Worm (Caenorhabditis elegans) whole organism, early embryonic: Measurements from ENCODE around the gene cwn-2.

Experiments used
- B0310.2 ChIP-seq: sonication (generic microtip); optimal IDR thresholded peaks from 2 replicates; lab custom pipeline; 2016; ENCODE audit warnings: mild to moderate bottlenecking, missing genetic modification characterization, missing compliant biosample characterization
- aly-1 ChIP-seq: sonication (generic microtip); optimal IDR thresholded peaks from 2 replicates; lab custom pipeline; 2016; ENCODE audit warnings: missing genetic modification characterization, missing compliant biosample characterization
- ama-1 ChIP-seq: fragments of 150-350 bp; optimal IDR thresholded peaks from 2 replicates; lab custom pipeline; 2014
- ceh-13 ChIP-seq: fragments of 200-800 bp; sonication (Bioruptor generic); optimal IDR thresholded peaks from 2 replicates; lab custom pipeline; 2018; ENCODE audit warnings: mild to moderate bottlenecking, missing genetic modification characterization, missing compliant biosample characterization
- ets-7 ChIP-seq: sonication (generic microtip); optimal IDR thresholded peaks from 2 replicates; lab custom pipeline; 2016; ENCODE audit warnings: missing genotype, missing genetic modification characterization, missing compliant biosample characterization
- flt-1 ChIP-seq: fragments of 200-800 bp; sonication (Bioruptor generic); IDR thresholded peaks from 2 replicates; pipeline ENCODE4 v1.3.6; 2022; ENCODE audit warnings: missing genetic modification characterization, missing compliant biosample characterization
- hmbx-1 ChIP-seq: sonication (generic microtip); optimal IDR thresholded peaks from 2 replicates; lab custom pipeline; 2016; ENCODE audit warnings: mild to moderate bottlenecking, missing genetic modification characterization, missing compliant biosample characterization
- hnd-1 ChIP-seq: sonication (generic microtip); optimal IDR thresholded peaks from 2 replicates; lab custom pipeline; 2016; ENCODE audit warnings: missing genetic modification characterization, missing compliant biosample characterization
- scrt-1 ChIP-seq: fragments of 200-800 bp; sonication (Bioruptor generic); IDR thresholded peaks from 2 replicates; pipeline ENCODE4 v1.3.6; 2022; ENCODE audit warnings: missing genetic modification characterization, missing compliant biosample characterization
- tbx-37 ChIP-seq: fragments of 200-800 bp; sonication (Bioruptor generic); conservative IDR thresholded peaks from 2 replicates; pipeline ENCODE4 v1.3.6; 2022; ENCODE audit warnings: missing genetic modification reagents, missing genetic modification characterization, missing compliant biosample characterization
- tra-4 ChIP-seq: sonication (generic microtip); optimal IDR thresholded peaks from 2 replicates; lab custom pipeline; 2017; ENCODE audit warnings: missing genetic modification characterization, missing compliant biosample characterization

DNA sequence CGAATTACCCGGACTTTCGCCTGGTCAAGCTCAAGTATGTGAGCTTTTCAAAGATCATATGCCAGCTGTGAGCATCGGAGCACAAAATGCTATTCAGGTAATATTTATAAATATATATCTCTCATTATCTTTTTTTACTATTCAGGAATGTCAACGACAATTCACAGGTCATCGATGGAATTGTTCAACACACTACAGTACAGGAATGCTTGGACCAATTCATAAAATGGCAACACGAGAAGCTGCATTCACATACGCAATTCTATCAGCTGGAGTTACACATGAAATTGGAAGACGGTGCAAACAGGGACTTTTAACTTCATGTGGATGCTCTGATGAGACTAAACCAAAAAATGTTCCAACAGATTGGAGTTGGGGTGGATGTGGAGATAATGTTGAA lies 650 bp downstream of the cwn-2 start:
- no peak for TF ChIP-seq ama-1 (lab: Kevin White, UChicago)
- TF ChIP-seq B0310.2, result no peak
- no peak for TF ChIP-seq tra-4
- no peak for TF ChIP-seq hnd-1 (tag; lab: Kevin White, UChicago)
- no peak for TF ChIP-seq flt-1 (GFP tag; lab: Robert Waterston, UW)
- no peak for TF ChIP-seq tbx-37 (GFP tag; lab: Robert Waterston, UW)
- TF ChIP-seq scrt-1, result no peak
- TF ChIP-seq ets-7 (tag; lab: Kevin White, UChicago), result no peak
- TF ChIP-seq hmbx-1 (tag; lab: Kevin White, UChicago), result no peak
- TF ChIP-seq aly-1 (tag; lab: Kevin White, UChicago), result no peak
- no peak for TF ChIP-seq ceh-13 (GFP tag; lab: Kevin White, UChicago)
